Worm (Caenorhabditis elegans) whole organism, L1 larva: ENCODE data around the gene R07A4.2.

Experiments used
- C16A3.4 ChIP-seq: fragments of 150-350 bp; optimal IDR thresholded peaks from 2 replicates; lab custom pipeline; 2014; ENCODE audit warnings: missing biosample characterization, missing genetic modification characterization
- C34B4.2 ChIP-seq: sonication (generic microtip); optimal IDR thresholded peaks from 2 replicates; lab custom pipeline; 2017; ENCODE audit warnings: mild to moderate bottlenecking, missing genetic modification characterization, missing compliant biosample characterization
- Y116A8C.19 ChIP-seq: sonication (generic microtip); optimal IDR thresholded peaks from 2 replicates; lab custom pipeline; 2016; ENCODE audit warnings: missing compliant biosample characterization, missing genetic modification characterization, borderline replicate concordance
- ama-1 ChIP-seq: fragments of 150-350 bp; optimal IDR thresholded peaks from 2 replicates; lab custom pipeline; 2014
- blmp-1 ChIP-seq: fragments of 150-350 bp; optimal IDR thresholded peaks from 2 replicates; lab custom pipeline; 2014; ENCODE audit warnings: missing biosample characterization, missing genetic modification characterization
- ceh-63 ChIP-seq: fragments of 200-800 bp; sonication (Bioruptor generic); optimal IDR thresholded peaks from 2 replicates; lab custom pipeline; 2018; ENCODE audit warnings: mild to moderate bottlenecking, missing genetic modification characterization, missing compliant biosample characterization
- ceh-8 ChIP-seq: fragments of 200-800 bp; sonication (Bioruptor generic); optimal IDR thresholded peaks from 2 replicates; lab custom pipeline; 2018; ENCODE audit warnings: mild to moderate bottlenecking, missing genetic modification characterization, moderate library complexity, missing compliant biosample characterization
- ceh-82 ChIP-seq, 3 experiments: fragments of 150-350 bp in 1 of 3; sonication (generic microtip) in 2 of 3; optimal IDR thresholded peaks; 2 replicates each; lab custom pipeline; 2014 to 2017; ENCODE audit warnings: missing biosample characterization in 3 of 3, missing genetic modification characterization in 3 of 3
- ceh-90 ChIP-seq: sonication (generic microtip); optimal IDR thresholded peaks from 2 replicates; lab custom pipeline; 2016; ENCODE audit warnings: missing genetic modification characterization, missing compliant biosample characterization
- ces-1 ChIP-seq: fragments of 150-350 bp; optimal IDR thresholded peaks from 2 replicates; lab custom pipeline; 2014; ENCODE audit warnings: missing biosample characterization, missing genetic modification reagents, missing genetic modification characterization
- dsc-1 ChIP-seq: sonication (generic microtip); optimal IDR thresholded peaks from 2 replicates; lab custom pipeline; 2016; ENCODE audit warnings: mild to moderate bottlenecking, missing genetic modification characterization, missing compliant biosample characterization
- efl-1 ChIP-seq, 4 experiments: fragments of 150-350 bp; optimal IDR thresholded peaks in 3 of 4; peaks in 1 of 4; 1 replicate in 1 of 4; 2 replicates in 3 of 4; lab custom pipeline; 2014; ENCODE audit warnings: missing biosample characterization in 2 of 4, missing genetic modification characterization in 2 of 4, missing genetic modification reagents in 2 of 4
- egl-27 ChIP-seq, 2 experiments: fragments of 150-350 bp in 1 of 2; sonication (generic microtip); optimal IDR thresholded peaks; 3 replicates each; lab custom pipeline; 2017 to 2018; ENCODE audit warnings: missing biosample characterization in 2 of 2, missing genetic modification characterization in 2 of 2, missing genetic modification reagents in 2 of 2
- fkh-10 ChIP-seq: sonication (generic microtip); optimal IDR thresholded peaks from 2 replicates; lab custom pipeline; 2017; ENCODE audit warnings: missing biosample characterization, missing genetic modification reagents, missing genetic modification characterization
- fos-1 ChIP-seq: fragments of 150-350 bp; optimal IDR thresholded peaks from 2 replicates; lab custom pipeline; 2014; ENCODE audit warnings: missing biosample characterization, missing genetic modification characterization
- hlh-17 ChIP-seq: fragments of 200-800 bp; sonication (Bioruptor generic); optimal IDR thresholded peaks from 2 replicates; lab custom pipeline; 2018; ENCODE audit warnings: missing genetic modification characterization, mild to moderate bottlenecking, missing compliant biosample characterization, moderate library complexity, borderline replicate concordance
- irx-1 ChIP-seq: sonication (generic microtip); optimal IDR thresholded peaks from 2 replicates; lab custom pipeline; 2016; ENCODE audit warnings: missing genetic modification characterization, missing compliant biosample characterization
- isw-1 ChIP-seq: fragments of 200-800 bp; sonication (Bioruptor generic); IDR thresholded peaks from 2 replicates; pipeline ENCODE4 v1.3.6; 2022; ENCODE audit warnings: missing genetic modification characterization, missing compliant biosample characterization
- jun-1 ChIP-seq: fragments of 150-350 bp; optimal IDR thresholded peaks from 2 replicates; lab custom pipeline; 2014; ENCODE audit warnings: missing biosample characterization, missing genetic modification reagents, missing genetic modification characterization
- lin-13 ChIP-seq: fragments of 150-350 bp; optimal IDR thresholded peaks from 2 replicates; lab custom pipeline; 2014; ENCODE audit warnings: missing biosample characterization, missing genetic modification reagents, missing genetic modification characterization
- lin-14 ChIP-seq: fragments of 200-800 bp; sonication (Bioruptor generic); optimal IDR thresholded peaks from 2 replicates; lab custom pipeline; 2018; ENCODE audit warnings: mild to moderate bottlenecking, missing genetic modification characterization, moderate library complexity, missing compliant biosample characterization
- lin-35 ChIP-seq, 2 experiments: fragments of 150-350 bp; optimal IDR thresholded peaks; 2 replicates each; lab custom pipeline; 2014; ENCODE audit warnings: missing biosample characterization in 2 of 2, missing genetic modification characterization in 2 of 2, missing genetic modification reagents in 2 of 2
- lsy-2 ChIP-seq, 2 experiments: fragments of 150-350 bp; optimal IDR thresholded peaks; 2 replicates each; lab custom pipeline; 2014; ENCODE audit warnings: missing biosample characterization in 2 of 2, missing genetic modification characterization in 2 of 2
- mdl-1 ChIP-seq, 2 experiments: fragments of 150-350 bp; optimal IDR thresholded peaks; 2 replicates each; lab custom pipeline; 2014 to 2017; ENCODE audit warnings: missing biosample characterization in 2 of 2, missing genetic modification characterization in 2 of 2, inconsistent platforms in 1 of 2
- mef-2 ChIP-seq: fragments of 150-350 bp; optimal IDR thresholded peaks from 2 replicates; lab custom pipeline; 2014; ENCODE audit warnings: missing biosample characterization, missing genetic modification characterization
- mep-1 ChIP-seq: fragments of 150-350 bp; optimal IDR thresholded peaks from 2 replicates; lab custom pipeline; 2014; ENCODE audit warnings: missing biosample characterization, missing genetic modification characterization
- nhr-12 ChIP-seq: sonication (generic microtip); optimal IDR thresholded peaks from 2 replicates; lab custom pipeline; 2017; ENCODE audit warnings: missing biosample characterization, missing genetic modification characterization
- nhr-28 ChIP-seq: fragments of 150-350 bp; optimal IDR thresholded peaks from 2 replicates; lab custom pipeline; 2014; ENCODE audit warnings: missing biosample characterization, missing genetic modification characterization
- nhr-47 ChIP-seq: sonication (generic microtip); optimal IDR thresholded peaks from 2 replicates; lab custom pipeline; 2016; ENCODE audit warnings: mild to moderate bottlenecking, missing genetic modification characterization, moderate library complexity, missing compliant biosample characterization
- nhr-71 ChIP-seq: sonication (generic microtip); optimal IDR thresholded peaks from 2 replicates; lab custom pipeline; 2016; ENCODE audit warnings: mild to moderate bottlenecking, missing genetic modification characterization, moderate library complexity, missing compliant biosample characterization
- nhr-76 ChIP-seq: sonication (generic microtip); optimal IDR thresholded peaks from 2 replicates; lab custom pipeline; 2017; ENCODE audit warnings: missing biosample characterization, missing genetic modification characterization
- nhr-85 ChIP-seq: sonication (generic microtip); peaks from one replicate; lab custom pipeline; 2016; ENCODE audit warnings: missing genetic modification characterization, inconsistent platforms, missing compliant biosample characterization
- nhr-90 ChIP-seq: sonication (generic microtip); optimal IDR thresholded peaks from 2 replicates; lab custom pipeline; 2016; ENCODE audit warnings: mild to moderate bottlenecking, missing genetic modification characterization, missing compliant biosample characterization; ENCODE audit not compliant: poor library complexity
- pag-3 ChIP-seq: sonication (generic microtip); optimal IDR thresholded peaks from 2 replicates; lab custom pipeline; 2017; ENCODE audit warnings: missing genetic modification characterization, mild to moderate bottlenecking, missing compliant biosample characterization, antibody characterized with exemption, borderline replicate concordance; ENCODE audit not compliant: insufficient read depth
- skn-1 ChIP-seq: fragments of 150-350 bp; optimal IDR thresholded peaks from 2 replicates; lab custom pipeline; 2014; ENCODE audit warnings: missing biosample characterization, missing genetic modification characterization
- snpc-4 ChIP-seq: fragments of 150-350 bp; optimal IDR thresholded peaks from 2 replicates; lab custom pipeline; 2014; ENCODE audit warnings: missing biosample characterization, missing genetic modification characterization
- snu-23 ChIP-seq: sonication (generic microtip); optimal IDR thresholded peaks from 2 replicates; lab custom pipeline; 2016; ENCODE audit warnings: missing genetic modification characterization, missing compliant biosample characterization
- sox-4 ChIP-seq: sonication (generic microtip); optimal IDR thresholded peaks from 2 replicates; lab custom pipeline; 2016; ENCODE audit warnings: missing genetic modification characterization, missing compliant biosample characterization
- sptf-1 ChIP-seq: fragments of 150-350 bp; optimal IDR thresholded peaks from 2 replicates; lab custom pipeline; 2014; ENCODE audit warnings: missing biosample characterization, missing genetic modification characterization
- sup-37 ChIP-seq: fragments of 200-800 bp; sonication (Bioruptor generic); optimal IDR thresholded peaks from 2 replicates; lab custom pipeline; 2018; ENCODE audit warnings: mild to moderate bottlenecking, missing genetic modification characterization, missing compliant biosample characterization
- swsn-7 ChIP-seq: sonication (generic microtip); optimal IDR thresholded peaks from 2 replicates; lab custom pipeline; 2016; ENCODE audit warnings: missing genetic modification characterization, missing compliant biosample characterization
- tbx-2 ChIP-seq: sonication (generic microtip); optimal IDR thresholded peaks from 2 replicates; lab custom pipeline; 2016; ENCODE audit warnings: missing genetic modification characterization, missing compliant biosample characterization
- tlp-1 ChIP-seq: fragments of 150-350 bp; optimal IDR thresholded peaks from 2 replicates; lab custom pipeline; 2014; ENCODE audit warnings: missing biosample characterization, missing genetic modification characterization
- unc-98 ChIP-seq: fragments of 200-800 bp; sonication (Bioruptor generic); IDR thresholded peaks from 2 replicates; pipeline ENCODE4 v1.3.6; 2022; ENCODE audit warnings: missing genetic modification characterization, missing compliant biosample characterization
- vab-15 ChIP-seq: sonication (generic microtip); optimal IDR thresholded peaks from 2 replicates; lab custom pipeline; 2017; ENCODE audit warnings: missing genotype, mild to moderate bottlenecking, missing genetic modification characterization, missing compliant biosample characterization
- xbp-1 ChIP-seq: sonication (generic microtip); optimal IDR thresholded peaks from 2 replicates; lab custom pipeline; 2016; ENCODE audit warnings: missing genetic modification characterization, missing compliant biosample characterization
- ztf-11 ChIP-seq, 2 experiments: sonication (generic microtip); optimal IDR thresholded peaks; 2 replicates each; lab custom pipeline; 2016 to 2017; ENCODE audit warnings: missing genetic modification characterization in 2 of 2, missing biosample characterization in 1 of 2, missing compliant biosample characterization in 1 of 2

R07A4.2 gene

ce11 chrX:10717019-10717418, 29.3 kb downstream of the R07A4.2 start, which contains the start of gene T01C1.4:
Gene T01C1.4, minus strand, starts transcription at chrX:10717119.
- TF ChIP-seq lin-14 (peak; percentile 41), snu-23 (no peak), efl-1 (optimal IDR thresholded peaks at IDR 0.05; lab: Kevin White, UChicago) (no peak), efl-1 (GFP tag; optimal IDR thresholded peaks at IDR 0.05 in 1 of 2; lab: Kevin White, UChicago) (peak in 1 of 2 experiments; percentile 42)

DNA sequence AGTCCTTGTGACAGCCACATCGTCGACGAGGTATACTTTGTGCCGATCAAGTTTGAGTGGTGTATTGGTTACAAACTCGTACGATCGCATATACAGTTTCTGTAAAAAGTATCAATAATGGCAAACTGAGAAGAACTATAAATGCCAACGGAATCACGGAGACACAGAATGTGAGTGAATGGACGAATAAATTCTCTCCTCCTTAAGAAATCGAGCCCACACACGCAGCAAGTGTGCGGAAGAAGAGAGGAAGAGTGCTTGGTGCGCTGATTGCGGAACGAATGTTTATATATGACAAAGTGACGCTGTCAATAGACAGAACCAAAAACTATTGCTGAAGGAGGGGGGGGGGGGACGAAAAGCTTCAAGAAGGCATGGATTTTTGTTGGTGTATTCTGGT, 34.5 kb downstream of the R07A4.2 start, which contains the start of gene rhgf-1:
Gene rhgf-1, minus strand, starts transcription at position 101 of the 400 bp plus-strand sequence.
- TF ChIP-seq nhr-47 (no peak), fos-1 (tag; lab: Kevin White, UChicago) (no peak), tbx-2 (tag; lab: Kevin White, UChicago) (no peak), isw-1 (GFP tag; lab: Robert Waterston, UW) (no peak), fkh-10 (GFP tag; lab: Kevin White, UChicago) (no peak), ceh-63 (GFP tag; lab: Kevin White, UChicago) (no peak), ces-1 (no peak), Y116A8C.19 (tag; lab: Kevin White, UChicago) (no peak), nhr-85 (tag; lab: Kevin White, UChicago) (no peak), nhr-90 (tag; lab: Kevin White, UChicago) (no peak), lin-14 (no peak), sox-4 (tag; lab: Kevin White, UChicago) (no peak), vab-15 (tag; lab: Kevin White, UChicago) (no peak), ceh-82 (tag; optimal IDR thresholded peaks at IDR 0.05; lab: Kevin White, UChicago) (no peak), snpc-4 (no peak), egl-27 (tag; optimal IDR thresholded peaks at IDR 0.05; lab: Kevin White, UChicago) (no peak)

ce11 chrX:10704329-10704728, 42.0 kb downstream of the R07A4.2 start:
- TF ChIP-seq nhr-85 (tag; lab: Kevin White, UChicago) (no peak), unc-98 (GFP tag; lab: Robert Waterston, UW) (no peak), nhr-12 (tag; lab: Kevin White, UChicago) (no peak), nhr-90 (tag; lab: Kevin White, UChicago) (no peak), ceh-90 (tag; lab: Kevin White, UChicago) (no peak), sup-37 (GFP tag; lab: Kevin White, UChicago) (no peak), tlp-1 (tag; lab: Kevin White, UChicago) (no peak), nhr-28 (tag; lab: Kevin White, UChicago) (no peak), dsc-1 (no peak), isw-1 (GFP tag; lab: Robert Waterston, UW) (no peak), mef-2 (no peak), ztf-11 (tag; optimal IDR thresholded peaks at IDR 0.05; lab: Kevin White, UChicago) (no peak), sptf-1 (tag; lab: Kevin White, UChicago) (no peak), ceh-82 (tag; optimal IDR thresholded peaks at IDR 0.05; lab: Kevin White, UChicago) (no peak), hlh-17 (no peak), pag-3 (tag; lab: Kevin White, UChicago) (no peak), egl-27 (tag; optimal IDR thresholded peaks at IDR 0.05; lab: Kevin White, UChicago) (no peak), C16A3.4 (tag; lab: Kevin White, UChicago) (no peak)

- no peak for TF ChIP-seq ces-1
- TF ChIP-seq nhr-76 (tag; lab: Kevin White, UChicago), result no peak
- peak in 1 of 2 experiments; percentile 21 for TF ChIP-seq lsy-2 (tag; optimal IDR thresholded peaks at IDR 0.05; lab: Kevin White, UChicago)
- TF ChIP-seq lin-13, result no peak
- peak; percentile 45 for TF ChIP-seq lin-14
- TF ChIP-seq skn-1 (tag; lab: Kevin White, UChicago), result no peak
- no peak for TF ChIP-seq snpc-4
- no peak for TF ChIP-seq irx-1
- TF ChIP-seq egl-27 (tag; optimal IDR thresholded peaks at IDR 0.05; lab: Kevin White, UChicago), result no peak
- peak; percentile 36 for TF ChIP-seq blmp-1
- TF ChIP-seq mdl-1 (tag; optimal IDR thresholded peaks at IDR 0.05; lab: Kevin White, UChicago), result peak in 1 of 2 experiments; percentile 30
- no peak for TF ChIP-seq C34B4.2 (tag; lab: Kevin White, UChicago)
- peak; percentile 21 for TF ChIP-seq mep-1 (tag; lab: Kevin White, UChicago)
- TF ChIP-seq nhr-28 (tag; lab: Kevin White, UChicago), result no peak
- TF ChIP-seq ama-1, result no peak
- TF ChIP-seq nhr-71, result peak; percentile 24
- no peak for TF ChIP-seq jun-1
- TF ChIP-seq swsn-7 (tag; lab: Kevin White, UChicago), result no peak
- no peak for TF ChIP-seq ceh-8 (GFP tag; lab: Kevin White, UChicago)
- peak; percentile 34 for TF ChIP-seq xbp-1 (tag; lab: Kevin White, UChicago)
- no peak for TF ChIP-seq nhr-90 (tag; lab: Kevin White, UChicago)
- peak; percentile 13 for TF ChIP-seq C16A3.4 (tag; lab: Kevin White, UChicago)
- TF ChIP-seq lin-35 (GFP tag; optimal IDR thresholded peaks at IDR 0.05; lab: Kevin White, UChicago), result peak in 1 of 2 experiments; percentile 52
Observed at ce11 chrX:10694933-10695332, 51.4 kb downstream of the R07A4.2 start, which contains the start of gene plpp-1.3. Gene plpp-1.3, plus strand, starts transcription at chrX:10695312.
